Fruit fly (Drosophila melanogaster) whole organism, embryonic: ENCODE measurements around the gene CG14618.
A peak's percentile ranks its signal among the peaks of the same experiment; 100 is the strongest.

Experiments
- Asciz ChIP-seq: fragments of 200-800 bp; sonication (Bioruptor generic); optimal IDR thresholded peaks from 2 replicates; lab custom pipeline; 2017; ENCODE audit warnings: missing biosample characterization, mild to moderate bottlenecking, missing genetic modification characterization, missing genetic modification reagents
- BtbVII ChIP-seq: fragments of 200-800 bp; sonication (Bioruptor generic); optimal IDR thresholded peaks from 3 replicates; lab custom pipeline; 2017; ENCODE audit warnings: missing biosample characterization, mild to moderate bottlenecking, missing genetic modification characterization
- CG10147 ChIP-seq: fragments of 200-800 bp; sonication (Bioruptor generic); optimal IDR thresholded peaks from 2 replicates; lab custom pipeline; 2019; ENCODE audit warnings: missing biosample characterization, mild to moderate bottlenecking, missing genetic modification characterization, moderate library complexity
- CG10321 ChIP-seq: fragments of 200-800 bp; sonication (Bioruptor generic); IDR thresholded peaks from 2 replicates; pipeline ENCODE4 v1.3.6; 2022; ENCODE audit warnings: missing biosample characterization, missing genetic modification characterization
- CG12769 ChIP-seq: fragments of 200-800 bp; sonication (Bioruptor generic); optimal IDR thresholded peaks from 2 replicates; lab custom pipeline; 2019; ENCODE audit warnings: missing biosample characterization, mild to moderate bottlenecking, missing genetic modification characterization, moderate library complexity
- CG13894 ChIP-seq: fragments of 200-800 bp; sonication (Bioruptor generic); optimal IDR thresholded peaks from 3 replicates; lab custom pipeline; 2018; ENCODE audit warnings: missing biosample characterization, mild to moderate bottlenecking, missing genetic modification characterization, moderate library complexity
- CG15479 ChIP-seq: fragments of 200-800 bp; sonication (Bioruptor generic); optimal IDR thresholded peaks from 3 replicates; lab custom pipeline; 2019; ENCODE audit warnings: missing biosample characterization, mild to moderate bottlenecking, missing genetic modification characterization, moderate library complexity
- CG16815 ChIP-seq: fragments of 200-800 bp; sonication (Bioruptor generic); optimal IDR thresholded peaks from 3 replicates; lab custom pipeline; 2017; ENCODE audit warnings: missing biosample characterization, mild to moderate bottlenecking, missing genetic modification characterization
- CG17328 ChIP-seq: fragments of 200-800 bp; sonication (Bioruptor generic); IDR thresholded peaks from 2 replicates; pipeline ENCODE4 v1.3.6; 2022; ENCODE audit warnings: missing biosample characterization, missing genetic modification characterization
- CG17802 ChIP-seq: fragments of 200-800 bp; sonication (Bioruptor generic); optimal IDR thresholded peaks from 2 replicates; lab custom pipeline; 2018; ENCODE audit warnings: missing biosample characterization, mild to moderate bottlenecking, missing genetic modification characterization, moderate library complexity
- CG18599 ChIP-seq: fragments of 200-800 bp; sonication (Bioruptor generic); optimal IDR thresholded peaks from 3 replicates; lab custom pipeline; 2017; ENCODE audit warnings: missing biosample characterization, missing genetic modification characterization, mild to moderate bottlenecking, moderate library complexity, missing genetic modification reagents
- CG30403 ChIP-seq: fragments of 200-800 bp; sonication (Bioruptor generic); optimal IDR thresholded peaks from 3 replicates; lab custom pipeline; 2016; ENCODE audit warnings: missing biosample characterization, missing genetic modification characterization
- CG34422 ChIP-seq: fragments of 200-800 bp; sonication (Bioruptor generic); IDR thresholded peaks from 3 replicates; pipeline ENCODE4 v1.3.6; 2022; ENCODE audit warnings: missing biosample characterization, missing genetic modification characterization
- CG3726 ChIP-seq: fragments of 200-800 bp; sonication (Bioruptor generic); IDR thresholded peaks from 3 replicates; pipeline ENCODE4, ENCODE4 v1.3.6; 2022; ENCODE audit warnings: missing biosample characterization, missing genetic modification characterization
- CG3838 ChIP-seq: fragments of 200-800 bp; sonication (Bioruptor generic); optimal IDR thresholded peaks from 3 replicates; lab custom pipeline; 2016; ENCODE audit warnings: missing biosample characterization, missing genetic modification characterization
- CG4707 ChIP-seq: fragments of 200-800 bp; sonication (Bioruptor generic); optimal IDR thresholded peaks from 2 replicates; lab custom pipeline; 2018; ENCODE audit warnings: missing biosample characterization, mild to moderate bottlenecking, missing genetic modification characterization, moderate library complexity
- CG7357 ChIP-seq: fragments of 200-800 bp; sonication (Bioruptor generic); IDR thresholded peaks from 3 replicates; pipeline ENCODE4 v1.3.6; 2022; ENCODE audit warnings: missing biosample characterization, missing genetic modification characterization
- CG8388 ChIP-seq: fragments of 200-800 bp; sonication (Bioruptor generic); optimal IDR thresholded peaks from 2 replicates; lab custom pipeline; 2019; ENCODE audit warnings: missing biosample characterization, mild to moderate bottlenecking, missing genetic modification characterization, moderate library complexity
- CrebB ChIP-seq: fragments of 200-800 bp; sonication (Bioruptor generic); optimal IDR thresholded peaks from 3 replicates; lab custom pipeline; 2018; ENCODE audit warnings: missing biosample characterization, mild to moderate bottlenecking, missing genetic modification characterization
- Dek ChIP-seq: fragments of 200-800 bp; sonication (Bioruptor generic); optimal IDR thresholded peaks from 3 replicates; lab custom pipeline; 2019; ENCODE audit warnings: missing biosample characterization, mild to moderate bottlenecking, missing genetic modification characterization, moderate library complexity
- Dll ChIP-seq: fragments of 200-800 bp; sonication (Bioruptor generic); IDR thresholded peaks from 4 replicates; pipeline ENCODE4 v1.3.6; 2022; ENCODE audit warnings: missing biosample characterization, missing genetic modification characterization; ENCODE audit not compliant: partially characterized antibody
- Ets65A ChIP-seq: fragments of 200-800 bp; sonication (Bioruptor generic); peaks from one replicate; lab custom pipeline; 2016; ENCODE audit warnings: missing biosample characterization, missing genetic modification characterization
- Gsc ChIP-seq: fragments of 200-800 bp; sonication (Bioruptor generic); IDR thresholded peaks from 2 replicates; pipeline ENCODE4 v1.3.6; 2022; ENCODE audit warnings: missing biosample characterization, missing genetic modification characterization
- HLH3B ChIP-seq: fragments of 200-800 bp; sonication (Bioruptor generic); IDR thresholded peaks from 2 replicates; pipeline ENCODE4 v1.3.6; 2022; ENCODE audit warnings: missing biosample characterization, missing genetic modification characterization
- MBD-R2 ChIP-seq: fragments of 200-800 bp; sonication (Bioruptor generic); IDR thresholded peaks from 2 replicates; pipeline ENCODE4 v1.3.6; 2022; ENCODE audit warnings: missing biosample characterization, missing genetic modification characterization
- Oaz ChIP-seq: fragments of 200-800 bp; sonication (Bioruptor generic); IDR thresholded peaks from 2 replicates; pipeline ENCODE4 v1.3.6; 2022; ENCODE audit warnings: missing biosample characterization, missing genetic modification characterization
- PHDP ChIP-seq: fragments of 200-800 bp; sonication (Bioruptor generic); optimal IDR thresholded peaks from 3 replicates; lab custom pipeline; 2018; ENCODE audit warnings: missing biosample characterization, mild to moderate bottlenecking, missing genetic modification characterization, moderate library complexity
- Trl ChIP-seq, 3 experiments: fragments of >200 bp in 2 of 3; fragments of 200-800 bp in 1 of 3; sonication (Bioruptor generic) in 1 of 3; optimal IDR thresholded peaks; 2 replicates in 1 of 3; 3 replicates in 2 of 3; lab custom pipeline; 2016 to 2017; ENCODE audit warnings: missing biosample characterization in 1 of 3, missing genetic modification characterization in 1 of 3
- Xrp1 ChIP-seq: fragments of 200-800 bp; sonication (Bioruptor generic); IDR thresholded peaks from 2 replicates; pipeline ENCODE4 v1.3.6; 2022; ENCODE audit warnings: missing biosample characterization, missing genetic modification characterization
- ab ChIP-seq: fragments of 200-800 bp; sonication (Bioruptor generic); optimal IDR thresholded peaks from 2 replicates; lab custom pipeline; 2016; ENCODE audit warnings: missing biosample characterization, missing genetic modification characterization
- aop ChIP-seq: fragments of 200-800 bp; sonication (Bioruptor generic); IDR thresholded peaks from 2 replicates; pipeline ENCODE4 v1.3.6; 2022; ENCODE audit warnings: missing biosample characterization, missing genetic modification characterization
- ara ChIP-seq: fragments of 200-800 bp; sonication (Bioruptor generic); IDR thresholded peaks from 2 replicates; pipeline ENCODE4 v1.3.6; 2022; ENCODE audit warnings: missing biosample characterization, missing genetic modification characterization
- chn ChIP-seq: fragments of 200-800 bp; sonication (Bioruptor generic); optimal IDR thresholded peaks from 2 replicates; lab custom pipeline; 2016; ENCODE audit warnings: missing biosample characterization, missing genetic modification characterization
- croc ChIP-seq: fragments of 200-800 bp; sonication (Bioruptor generic); conservative IDR thresholded peaks from 3 replicates; pipeline ENCODE4 v1.3.6; 2022; ENCODE audit warnings: missing biosample characterization, missing genetic modification characterization
- esg ChIP-seq: fragments of 200-800 bp; sonication (Bioruptor generic); conservative IDR thresholded peaks from 2 replicates; pipeline ENCODE4 v1.3.6; 2022; ENCODE audit warnings: missing biosample characterization, missing genetic modification characterization
- exex ChIP-seq: fragments of 200-800 bp; sonication (Bioruptor generic); optimal IDR thresholded peaks from 4 replicates; lab custom pipeline; 2018; ENCODE audit warnings: missing biosample characterization, mild to moderate bottlenecking, missing genetic modification characterization, moderate library complexity
- gsb ChIP-seq: fragments of 200-800 bp; sonication (Bioruptor generic); IDR thresholded peaks from 2 replicates; pipeline ENCODE4 v1.3.6; 2022; ENCODE audit warnings: missing biosample characterization, missing genetic modification characterization
- gsb-n ChIP-seq: fragments of 200-800 bp; sonication (Bioruptor generic); optimal IDR thresholded peaks from 3 replicates; lab custom pipeline; 2018; ENCODE audit warnings: missing biosample characterization, mild to moderate bottlenecking, missing genetic modification characterization
- h ChIP-seq: fragments of >200 bp; optimal IDR thresholded peaks from 2 replicates; lab custom pipeline; 2017
- hkb ChIP-seq, 2 experiments: fragments of 200-800 bp in 1 of 2; fragments of >200 bp in 1 of 2; sonication (Bioruptor generic) in 1 of 2; IDR thresholded peaks in 1 of 2; optimal IDR thresholded peaks in 1 of 2; 2 replicates each; pipeline versions ENCODE4 v1.3.6 to Lab custom; 2017 to 2022; ENCODE audit warnings: missing biosample characterization in 1 of 2, missing genetic modification characterization in 1 of 2
- insv ChIP-seq, 2 experiments: fragments of 200-800 bp; sonication (Bioruptor generic); optimal IDR thresholded peaks; 3 replicates each; lab custom pipeline; 2016 to 2018; ENCODE audit warnings: missing biosample characterization in 2 of 2, missing genetic modification characterization in 2 of 2
- jigr1 ChIP-seq: fragments of 200-800 bp; sonication (Bioruptor generic); IDR thresholded peaks from 3 replicates; pipeline ENCODE4 v1.3.6; 2022; ENCODE audit warnings: missing biosample characterization, missing genetic modification characterization
- ken ChIP-seq: fragments of 200-800 bp; sonication (Bioruptor generic); IDR thresholded peaks from 3 replicates; pipeline ENCODE4 v1.3.6; 2022; ENCODE audit warnings: missing biosample characterization, missing genetic modification characterization
- kni ChIP-seq: fragments of 200-800 bp; sonication (Bioruptor generic); optimal IDR thresholded peaks from 3 replicates; lab custom pipeline; 2017; ENCODE audit warnings: mild to moderate bottlenecking, missing biosample characterization, missing genetic modification reagents, missing genetic modification characterization
- lilli ChIP-seq: fragments of 200-800 bp; sonication (Bioruptor generic); optimal IDR thresholded peaks from 3 replicates; lab custom pipeline; 2016; ENCODE audit warnings: missing biosample characterization, missing genetic modification characterization
- pum ChIP-seq: fragments of 200-800 bp; sonication (Bioruptor generic); optimal IDR thresholded peaks from 2 replicates; lab custom pipeline; 2016; ENCODE audit warnings: missing biosample characterization, missing genetic modification characterization
- tio ChIP-seq: fragments of 200-800 bp; sonication (Bioruptor generic); optimal IDR thresholded peaks from 2 replicates; lab custom pipeline; 2017; ENCODE audit warnings: missing biosample characterization, missing genetic modification characterization, inconsistent platforms
- vnd ChIP-seq: fragments of 200-800 bp; sonication (Bioruptor generic); IDR thresholded peaks from 3 replicates; pipeline ENCODE4 v1.3.6; 2022; ENCODE audit warnings: missing biosample characterization, missing genetic modification characterization; ENCODE audit not compliant: partially characterized antibody
- z ChIP-seq: fragments of 200-800 bp; sonication (Bioruptor generic); IDR thresholded peaks from 3 replicates; pipeline ENCODE4 v1.3.6; 2022; ENCODE audit warnings: missing biosample characterization, missing genetic modification characterization
- zen ChIP-seq: fragments of 200-800 bp; sonication (Bioruptor generic); optimal IDR thresholded peaks from 3 replicates; lab custom pipeline; 2018; ENCODE audit warnings: missing biosample characterization, mild to moderate bottlenecking, missing genetic modification characterization, moderate library complexity

CG14618 gene

dm6 chrX:22449191-22449787 is 24.2 kb upstream of the CG14618 start, which contains the start of the genes CG14615 and tilB (continued):
- TF ChIP-seq Trl (optimal IDR thresholded peaks at IDR 0.05; lab: Kevin White, UChicago) (no peak), Trl (GFP tag; optimal IDR thresholded peaks at IDR 0.05; lab: Kevin White, UChicago) (no peak), Ets65A (peak; percentile 64), z (GFP tag; lab: Robert Waterston, UW) (no peak), esg (GFP tag; lab: Robert Waterston, UW) (no peak), BtbVII (GFP tag; lab: Kevin White, UChicago) (no peak), PHDP (tag; lab: Kevin White, UChicago) (peak; percentile 17), croc (GFP tag; lab: Robert Waterston, UW) (no peak), Asciz (no peak), pum (GFP tag; lab: Kevin White, UChicago) (no peak), aop (GFP tag; lab: Robert Waterston, UW) (no peak), CG15479 (no peak), vnd (GFP tag; lab: Robert Waterston, UW) (no peak), CG12769 (no peak), ara (GFP tag; lab: Robert Waterston, UW) (no peak), CG10321 (GFP tag; lab: Robert Waterston, UW) (no peak), CG10147 (GFP tag; lab: Kevin White, UChicago) (no peak), CG17328 (no peak), ken (GFP tag; lab: Robert Waterston, UW) (no peak), gsb-n (tag; lab: Kevin White, UChicago) (no peak), CG3726 (GFP tag; lab: Robert Waterston, UW) (no peak), lilli (peak; percentile 57), CG3838 (GFP tag; lab: Kevin White, UChicago) (no peak), ab (no peak), Dek (no peak), CG13894 (tag; lab: Kevin White, UChicago) (no peak), HLH3B (GFP tag; lab: Robert Waterston, UW) (no peak), CG17802 (tag; lab: Kevin White, UChicago) (no peak), insv (GFP tag; optimal IDR thresholded peaks at IDR 0.05; lab: Kevin White, UChicago) (no peak), exex (peak; percentile 99), Xrp1 (GFP tag; lab: Robert Waterston, UW) (no peak), CG4707 (GFP tag; lab: Kevin White, UChicago) (no peak), CG34422 (GFP tag; lab: Robert Waterston, UW) (no peak), zen (no peak), Oaz (GFP tag; lab: Robert Waterston, UW) (0 out of 2 replicates have a peak, but pooled peaks have one; percentile 40), CrebB (tag; lab: Kevin White, UChicago) (no peak), chn (GFP tag; lab: Kevin White, UChicago) (no peak), CG30403 (GFP tag; lab: Kevin White, UChicago) (peak; percentile 41), h (lab: Kevin White, UChicago) (no peak), CG8388 (GFP tag; lab: Kevin White, UChicago) (no peak), CG18599 (no peak), CG16815 (GFP tag; lab: Kevin White, UChicago) (no peak), jigr1 (GFP tag; lab: Robert Waterston, UW) (no peak), Dll (GFP tag; lab: Robert Waterston, UW) (no peak), tio (no peak), MBD-R2 (peak; percentile 29; the same call in 1 of the 2 replicates), Gsc (GFP tag; lab: Robert Waterston, UW) (no peak), hkb (optimal IDR thresholded peaks at IDR 0.05; lab: Kevin White, UChicago) (no peak), hkb (GFP tag; IDR thresholded peaks at IDR 0.05; lab: Robert Waterston, UW) (no peak), CG7357 (GFP tag; lab: Robert Waterston, UW) (no peak), kni (GFP tag; lab: Kevin White, UChicago) (no peak), gsb (GFP tag; lab: Robert Waterston, UW) (no peak)
